Worm (Caenorhabditis elegans) whole organism, L3 larva: ENCODE measurements around the gene cyp-33C1.

Experiments
- R02D3.7 ChIP-seq: fragments of 150-350 bp; optimal IDR thresholded peaks from 2 replicates; lab custom pipeline; 2014; ENCODE audit warnings: missing biosample characterization, missing genetic modification characterization
- ZK546.5 ChIP-seq: sonication (generic microtip); optimal IDR thresholded peaks from 2 replicates; lab custom pipeline; 2017; ENCODE audit warnings: missing biosample characterization, missing genetic modification characterization
- aly-2 ChIP-seq: fragments of 150-350 bp; optimal IDR thresholded peaks from 2 replicates; lab custom pipeline; 2014; ENCODE audit warnings: missing biosample characterization, missing genetic modification characterization
- ama-1 ChIP-seq: fragments of 150-350 bp; optimal IDR thresholded peaks from 2 replicates; lab custom pipeline; 2018
- ceh-82 ChIP-seq: fragments of 150-350 bp; optimal IDR thresholded peaks from 2 replicates; lab custom pipeline; 2014; ENCODE audit warnings: missing biosample characterization, missing genetic modification characterization
- ceh-9 ChIP-seq: sonication (generic microtip); optimal IDR thresholded peaks from 2 replicates; lab custom pipeline; 2018; ENCODE audit warnings: missing biosample characterization, missing genetic modification characterization
- daf-12 ChIP-seq: fragments of 150-350 bp; optimal IDR thresholded peaks from 2 replicates; lab custom pipeline; 2014; ENCODE audit warnings: missing biosample characterization, missing genetic modification reagents, missing genetic modification characterization
- egl-27 ChIP-seq: sonication (generic microtip); optimal IDR thresholded peaks from 4 replicates; lab custom pipeline; 2017; ENCODE audit warnings: missing biosample characterization, missing genetic modification reagents, missing genetic modification characterization
- egl-5 ChIP-seq: fragments of 150-350 bp; optimal IDR thresholded peaks from 2 replicates; lab custom pipeline; 2017; ENCODE audit warnings: missing biosample characterization, missing genetic modification reagents, missing genetic modification characterization, inconsistent platforms
- elt-2 ChIP-seq: sonication (generic microtip); optimal IDR thresholded peaks from 2 replicates; lab custom pipeline; 2016; ENCODE audit warnings: missing genetic modification reagents, mild to moderate bottlenecking, missing genetic modification characterization, missing compliant biosample characterization
- eor-1 ChIP-seq, 2 experiments: fragments of 150-350 bp; optimal IDR thresholded peaks; 2 replicates each; lab custom pipeline; 2014 to 2018; ENCODE audit warnings: missing biosample characterization in 2 of 2, missing genetic modification characterization in 2 of 2
- fkh-2 ChIP-seq: fragments of 150-350 bp; optimal IDR thresholded peaks from 2 replicates; lab custom pipeline; 2014; ENCODE audit warnings: missing biosample characterization, missing genetic modification reagents, missing genetic modification characterization
- fos-1 ChIP-seq: fragments of 150-350 bp; optimal IDR thresholded peaks from 2 replicates; lab custom pipeline; 2014; ENCODE audit warnings: missing biosample characterization, missing genetic modification characterization
- jun-1 ChIP-seq: fragments of 150-350 bp; optimal IDR thresholded peaks from 2 replicates; lab custom pipeline; 2014; ENCODE audit warnings: missing biosample characterization, missing genetic modification reagents, missing genetic modification characterization
- lin-39 ChIP-seq: fragments of 150-350 bp; optimal IDR thresholded peaks from 2 replicates; lab custom pipeline; 2018; ENCODE audit warnings: missing biosample characterization, missing genetic modification reagents, missing genetic modification characterization
- lsy-12 ChIP-seq: sonication (generic microtip); optimal IDR thresholded peaks from 2 replicates; lab custom pipeline; 2016; ENCODE audit warnings: mild to moderate bottlenecking, missing genetic modification characterization, missing compliant biosample characterization
- mdl-1 ChIP-seq: fragments of 150-350 bp; optimal IDR thresholded peaks from 2 replicates; lab custom pipeline; 2014; ENCODE audit warnings: missing biosample characterization, missing genetic modification characterization
- mml-1 ChIP-seq: fragments of 150-350 bp; sonication (generic microtip); optimal IDR thresholded peaks from 3 replicates; lab custom pipeline; 2014; ENCODE audit warnings: missing biosample characterization, missing genetic modification characterization
- nfya-1 ChIP-seq: sonication (generic microtip); optimal IDR thresholded peaks from 2 replicates; lab custom pipeline; 2017; ENCODE audit warnings: missing genetic modification characterization, mild to moderate bottlenecking, missing compliant biosample characterization, antibody characterized with exemption, moderate library complexity; ENCODE audit not compliant: insufficient read depth
- nhr-11 ChIP-seq: fragments of 150-350 bp; optimal IDR thresholded peaks from 2 replicates; lab custom pipeline; 2014; ENCODE audit warnings: missing biosample characterization, missing genetic modification characterization
- nhr-23 ChIP-seq: fragments of 150-350 bp; optimal IDR thresholded peaks from 2 replicates; lab custom pipeline; 2014; ENCODE audit warnings: missing biosample characterization, missing genetic modification reagents, missing genetic modification characterization
- nhr-237 ChIP-seq: fragments of 150-350 bp; optimal IDR thresholded peaks from 2 replicates; lab custom pipeline; 2014; ENCODE audit warnings: missing biosample characterization, missing genetic modification characterization
- nhr-43 ChIP-seq: sonication (generic microtip); optimal IDR thresholded peaks from 2 replicates; lab custom pipeline; 2016; ENCODE audit warnings: mild to moderate bottlenecking, missing genetic modification characterization, missing compliant biosample characterization; ENCODE audit not compliant: poor library complexity, severe bottlenecking
- nhr-67 ChIP-seq: fragments of 150-350 bp; optimal IDR thresholded peaks from 2 replicates; lab custom pipeline; 2014; ENCODE audit warnings: missing biosample characterization, missing genetic modification characterization
- nhr-76 ChIP-seq: fragments of 150-350 bp; sonication (generic microtip); optimal IDR thresholded peaks from 5 replicates; lab custom pipeline; 2014; ENCODE audit warnings: missing biosample characterization, missing genetic modification characterization
- nhr-77 ChIP-seq: fragments of 150-350 bp; optimal IDR thresholded peaks from 2 replicates; lab custom pipeline; 2014; ENCODE audit warnings: missing biosample characterization, missing genetic modification characterization
- pha-4 ChIP-seq: fragments of 150-350 bp; optimal IDR thresholded peaks from 2 replicates; lab custom pipeline; 2014; ENCODE audit warnings: missing biosample characterization, missing genetic modification reagents, missing genetic modification characterization
- pqm-1 ChIP-seq: fragments of 150-350 bp; optimal IDR thresholded peaks from 2 replicates; lab custom pipeline; 2017; ENCODE audit warnings: missing biosample characterization, missing genetic modification characterization, inconsistent platforms
- sea-2 ChIP-seq: fragments of 150-350 bp; sonication (generic microtip); optimal IDR thresholded peaks from 4 replicates; lab custom pipeline; 2014; ENCODE audit warnings: missing biosample characterization, missing genetic modification reagents, missing genetic modification characterization
- tbx-2 ChIP-seq: sonication (generic microtip); optimal IDR thresholded peaks from 2 replicates; lab custom pipeline; 2016; ENCODE audit warnings: mild to moderate bottlenecking, missing genetic modification characterization, missing compliant biosample characterization
- unc-39 ChIP-seq: sonication (generic microtip); optimal IDR thresholded peaks from 4 replicates; lab custom pipeline; 2017; ENCODE audit warnings: missing biosample characterization, missing genetic modification characterization
- ztf-11 ChIP-seq: fragments of 150-350 bp; optimal IDR thresholded peaks from 2 replicates; lab custom pipeline; 2014; ENCODE audit warnings: missing biosample characterization, missing genetic modification characterization
- ztf-4 ChIP-seq: fragments of 150-350 bp; optimal IDR thresholded peaks from 2 replicates; lab custom pipeline; 2014; ENCODE audit warnings: missing biosample characterization, missing genetic modification characterization

cyp-33C1 gene

DNA sequence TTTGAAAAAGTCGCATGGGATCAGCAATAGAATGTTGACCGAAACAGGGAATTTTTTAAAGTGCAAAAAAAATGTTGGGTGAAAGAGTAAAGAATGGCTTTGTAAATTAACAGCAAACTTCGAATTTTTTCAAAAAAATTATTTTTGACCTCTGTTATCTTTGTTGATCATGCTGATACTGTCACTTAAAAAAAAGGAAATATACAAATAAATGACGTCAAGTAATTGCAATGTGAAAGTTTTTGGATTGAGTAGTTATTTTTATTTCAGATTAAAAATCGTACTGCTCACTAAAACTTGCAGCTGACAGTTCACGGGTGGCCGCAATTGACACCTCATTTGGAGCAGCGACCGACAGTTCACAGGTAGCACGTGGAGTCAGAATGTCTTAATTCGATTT lies 28.4 kb upstream of the cyp-33C1 start, which contains the start of gene C45H4.13:
Gene C45H4.13, minus strand, starts transcription at position 101 of the 400 bp plus-strand sequence.
- TF ChIP-seq ztf-4: no peak
- TF ChIP-seq tbx-2 (tag; lab: Kevin White, UChicago): no peak
- TF ChIP-seq unc-39: no peak
- TF ChIP-seq ama-1 (lab: Kevin White, UChicago): no peak
- no peak for TF ChIP-seq fos-1 (tag; lab: Kevin White, UChicago)
- no peak for TF ChIP-seq ceh-9 (tag; lab: Kevin White, UChicago)
- TF ChIP-seq aly-2 (tag; lab: Kevin White, UChicago): no peak
- no peak for TF ChIP-seq egl-27 (tag; lab: Kevin White, UChicago)
- no peak for TF ChIP-seq nhr-76 (tag; lab: Kevin White, UChicago)

ce11 chrV:2151458-2151857 lies 27.9 kb upstream of the cyp-33C1 start, which contains the start of gene srbc-24:
srbc-24 (plus strand) TSS chrV:2151758.
- TF ChIP-seq nhr-237 (tag; lab: Kevin White, UChicago) (no peak), mdl-1 (tag; lab: Kevin White, UChicago) (no peak), pqm-1 (tag; lab: Kevin White, UChicago) (no peak), fkh-2 (tag; lab: Kevin White, UChicago) (no peak), lin-39 (tag; lab: Kevin White, UChicago) (no peak), egl-27 (tag; lab: Kevin White, UChicago) (no peak), eor-1 (tag; optimal IDR thresholded peaks at IDR 0.05; lab: Kevin White, UChicago) (no peak), daf-12 (tag; lab: Kevin White, UChicago) (no peak), nhr-43 (tag; lab: Kevin White, UChicago) (no peak), aly-2 (tag; lab: Kevin White, UChicago) (no peak)

- TF ChIP-seq aly-2 (tag; lab: Kevin White, UChicago) (no peak), nhr-43 (tag; lab: Kevin White, UChicago) (no peak), unc-39 (no peak), egl-5 (no peak), ztf-4 (no peak), ceh-9 (tag; lab: Kevin White, UChicago) (no peak), lsy-12 (no peak), ztf-11 (no peak), pha-4 (tag; lab: Kevin White, UChicago) (no peak), ZK546.5 (tag; lab: Kevin White, UChicago) (no peak), nhr-23 (no peak), R02D3.7 (no peak), lin-39 (tag; lab: Kevin White, UChicago) (no peak), elt-2 (tag; lab: Kevin White, UChicago) (no peak)
Measured at ce11 chrV:2153274-2153673, 26.0 kb upstream of the cyp-33C1 start, which contains the start of gene srbc-23. srbc-23 (plus strand) TSS chrV:2153574.

DNA sequence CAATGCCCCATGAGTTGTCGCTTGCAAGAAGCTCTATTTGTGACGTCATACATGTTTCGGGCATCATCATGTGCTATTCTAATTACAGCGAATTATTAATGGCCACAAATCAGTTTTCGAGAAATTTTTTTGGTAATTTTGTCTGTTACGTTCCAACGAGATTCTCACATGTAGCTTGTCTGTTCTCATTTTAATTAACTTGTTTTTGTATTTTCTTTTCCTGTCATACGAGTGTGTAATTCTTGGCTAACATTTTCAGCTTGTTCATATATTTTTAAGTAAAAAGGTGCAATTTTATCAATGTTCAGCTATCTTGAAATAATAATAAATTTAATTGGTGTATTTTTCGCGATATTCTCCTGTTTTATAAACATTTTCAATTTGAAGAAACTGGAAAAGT lies 24.1 kb upstream of the cyp-33C1 start, which contains the start of gene srbc-21:
Gene srbc-21, plus strand, starts transcription at position 301 of the 400 bp plus-strand sequence.
- TF ChIP-seq ceh-82 (tag; lab: Kevin White, UChicago): no peak
- no peak for TF ChIP-seq jun-1 (tag; lab: Kevin White, UChicago)
- TF ChIP-seq nhr-67: no peak
- no peak for TF ChIP-seq nhr-237 (tag; lab: Kevin White, UChicago)
- no peak for TF ChIP-seq nhr-77 (tag; lab: Kevin White, UChicago)
- TF ChIP-seq elt-2 (tag; lab: Kevin White, UChicago): no peak

DNA sequence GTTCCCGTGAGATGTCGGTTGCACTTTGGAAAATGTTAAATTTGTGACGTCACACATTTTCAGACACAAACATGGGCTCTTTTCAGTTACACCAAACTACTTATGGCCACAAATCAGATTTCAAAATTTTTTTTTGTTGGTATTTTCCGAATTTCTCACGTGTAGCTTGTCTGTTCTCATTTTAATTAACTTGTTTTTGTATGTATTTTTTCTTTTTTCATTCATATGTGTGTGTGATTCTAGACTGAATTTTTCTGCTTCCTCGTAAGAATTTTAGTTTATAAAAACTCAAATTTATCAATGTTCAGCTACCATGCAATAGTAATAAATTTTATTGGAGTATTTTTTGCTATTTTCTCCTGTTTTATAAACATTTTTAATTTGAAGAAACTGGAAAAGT lies 22.5 kb upstream of the cyp-33C1 start, which contains the start of gene srbc-22:
Gene srbc-22, plus strand, starts transcription at position 301 of the 400 bp plus-strand sequence.
- TF ChIP-seq nfya-1 (tag; lab: Kevin White, UChicago) (no peak), sea-2 (GFP tag; lab: Kevin White, UChicago) (no peak), eor-1 (tag; optimal IDR thresholded peaks at IDR 0.05; lab: Kevin White, UChicago) (no peak), fkh-2 (tag; lab: Kevin White, UChicago) (no peak), nhr-23 (no peak), ceh-9 (tag; lab: Kevin White, UChicago) (no peak), mml-1 (tag; lab: Kevin White, UChicago) (no peak), daf-12 (tag; lab: Kevin White, UChicago) (no peak), nhr-237 (tag; lab: Kevin White, UChicago) (no peak), pha-4 (tag; lab: Kevin White, UChicago) (no peak), nhr-67 (no peak), nhr-11 (tag; lab: Kevin White, UChicago) (no peak), fos-1 (tag; lab: Kevin White, UChicago) (no peak), mdl-1 (tag; lab: Kevin White, UChicago) (no peak)
